Fruit fly (Drosophila melanogaster) whole organism, embryonic: ENCODE data around the gene HHEX.

Experiments used
- Ada2b ChIP-seq: fragments of 200-800 bp; sonication (Bioruptor generic); IDR thresholded peaks from 2 replicates; pipeline ENCODE4 v1.3.6; 2022; ENCODE audit warnings: missing biosample characterization, missing genetic modification characterization
- Adf1 ChIP-seq: fragments of 200-800 bp; sonication (Bioruptor generic); IDR thresholded peaks from 2 replicates; pipeline ENCODE4 v1.3.6; 2022; ENCODE audit warnings: missing biosample characterization, missing genetic modification characterization
- Awh ChIP-seq: fragments of 200-800 bp; sonication (Bioruptor generic); IDR thresholded peaks from 2 replicates; pipeline ENCODE4, ENCODE4 v1.3.6; 2022; ENCODE audit warnings: missing biosample characterization, missing genetic modification characterization
- CG11560 ChIP-seq: fragments of 200-800 bp; sonication (Bioruptor generic); IDR thresholded peaks from 3 replicates; pipeline ENCODE4 v1.3.6; 2022; ENCODE audit warnings: missing biosample characterization, missing genetic modification characterization
- CG11723 ChIP-seq: fragments of 200-800 bp; sonication (Bioruptor generic); optimal IDR thresholded peaks from 2 replicates; lab custom pipeline; 2017; ENCODE audit warnings: missing biosample characterization, mild to moderate bottlenecking, missing genetic modification characterization
- CG12104 ChIP-seq: fragments of 200-800 bp; sonication (Bioruptor generic); optimal IDR thresholded peaks from 3 replicates; lab custom pipeline; 2016; ENCODE audit warnings: missing biosample characterization, missing genetic modification characterization
- CG18619 ChIP-seq: fragments of 200-800 bp; sonication (Bioruptor generic); optimal IDR thresholded peaks from 3 replicates; lab custom pipeline; 2017; ENCODE audit warnings: missing biosample characterization, mild to moderate bottlenecking, missing genetic modification characterization
- CG18764 ChIP-seq: fragments of 200-800 bp; sonication (Bioruptor generic); optimal IDR thresholded peaks from 3 replicates; lab custom pipeline; 2016; ENCODE audit warnings: missing biosample characterization, missing genetic modification characterization
- CG30403 ChIP-seq: fragments of 200-800 bp; sonication (Bioruptor generic); optimal IDR thresholded peaks from 3 replicates; lab custom pipeline; 2016; ENCODE audit warnings: missing biosample characterization, missing genetic modification characterization
- CG34376 ChIP-seq: fragments of 200-800 bp; sonication (Bioruptor generic); optimal IDR thresholded peaks from 2 replicates; lab custom pipeline; 2018; ENCODE audit warnings: missing biosample characterization, mild to moderate bottlenecking, missing genetic modification characterization
- CG5953 ChIP-seq: fragments of 200-800 bp; sonication (Bioruptor generic); IDR thresholded peaks from 2 replicates; pipeline ENCODE4 v1.3.6; 2022; ENCODE audit warnings: missing biosample characterization, missing genetic modification characterization
- CG6254 ChIP-seq: fragments of 200-800 bp; sonication (Bioruptor generic); optimal IDR thresholded peaks from 3 replicates; lab custom pipeline; 2017; ENCODE audit warnings: mild to moderate bottlenecking, missing biosample characterization, missing genetic modification reagents, missing genetic modification characterization
- CG6654 ChIP-seq: fragments of 200-800 bp; sonication (Bioruptor generic); optimal IDR thresholded peaks from 2 replicates; lab custom pipeline; 2017; ENCODE audit warnings: missing biosample characterization, mild to moderate bottlenecking, missing genetic modification characterization
- CG8359 ChIP-seq: fragments of 200-800 bp; sonication (Bioruptor generic); optimal IDR thresholded peaks from 2 replicates; lab custom pipeline; 2017; ENCODE audit warnings: missing biosample characterization, mild to moderate bottlenecking, missing genetic modification characterization, borderline replicate concordance
- CG9609 ChIP-seq: fragments of 200-800 bp; sonication (Bioruptor generic); optimal IDR thresholded peaks from 3 replicates; lab custom pipeline; 2016; ENCODE audit warnings: missing biosample characterization, missing genetic modification characterization
- CG9727 ChIP-seq: fragments of 200-800 bp; sonication (Bioruptor generic); optimal IDR thresholded peaks from 3 replicates; lab custom pipeline; 2017; ENCODE audit warnings: missing biosample characterization, mild to moderate bottlenecking, missing genetic modification characterization
- CG9876 ChIP-seq: fragments of 200-800 bp; sonication (Bioruptor generic); optimal IDR thresholded peaks from 2 replicates; lab custom pipeline; 2016; ENCODE audit warnings: missing biosample characterization, missing genetic modification characterization
- Ets65A ChIP-seq: fragments of 200-800 bp; sonication (Bioruptor generic); peaks from one replicate; lab custom pipeline; 2016; ENCODE audit warnings: missing biosample characterization, missing genetic modification characterization
- Ets97D ChIP-seq: fragments of 200-800 bp; sonication (Bioruptor generic); optimal IDR thresholded peaks from 3 replicates; lab custom pipeline; 2016; ENCODE audit warnings: missing biosample characterization, missing genetic modification characterization
- H2.0 ChIP-seq: fragments of 200-800 bp; sonication (Bioruptor generic); IDR thresholded peaks from 2 replicates; pipeline ENCODE4 v1.3.6; 2022; ENCODE audit warnings: missing biosample characterization, missing genetic modification characterization
- HHEX ChIP-seq: fragments of 200-800 bp; sonication (Bioruptor generic); optimal IDR thresholded peaks from 3 replicates; lab custom pipeline; 2017; ENCODE audit warnings: missing biosample characterization, mild to moderate bottlenecking, missing genetic modification characterization, missing genetic modification reagents
- Hmr ChIP-seq: fragments of 200-800 bp; sonication (Bioruptor generic); optimal IDR thresholded peaks from 3 replicates; lab custom pipeline; 2017; ENCODE audit warnings: mild to moderate bottlenecking, missing biosample characterization, missing genetic modification reagents, missing genetic modification characterization
- Mes4 ChIP-seq: fragments of 200-800 bp; sonication (Bioruptor generic); optimal IDR thresholded peaks from 2 replicates; lab custom pipeline; 2016; ENCODE audit warnings: missing biosample characterization, missing genetic modification characterization
- NC2α ChIP-seq: fragments of 200-800 bp; sonication (Bioruptor generic); optimal IDR thresholded peaks from 2 replicates; lab custom pipeline; 2016; ENCODE audit warnings: missing biosample characterization, missing genetic modification characterization
- NK7.1 ChIP-seq: fragments of 200-800 bp; sonication (Bioruptor generic); optimal IDR thresholded peaks from 3 replicates; lab custom pipeline; 2016; ENCODE audit warnings: missing biosample characterization, missing genetic modification characterization
- PHDP ChIP-seq: fragments of 200-800 bp; sonication (Bioruptor generic); optimal IDR thresholded peaks from 3 replicates; lab custom pipeline; 2018; ENCODE audit warnings: missing biosample characterization, mild to moderate bottlenecking, missing genetic modification characterization, moderate library complexity
- Pdp1 ChIP-seq, 2 experiments: fragments of 200-800 bp; sonication (Bioruptor generic); optimal IDR thresholded peaks; 3 replicates each; lab custom pipeline; 2016; ENCODE audit warnings: missing biosample characterization in 2 of 2, missing genetic modification characterization in 2 of 2, mild to moderate bottlenecking in 1 of 2, moderate library complexity in 1 of 2
- Poxn ChIP-seq: fragments of 200-800 bp; sonication (Bioruptor generic); IDR thresholded peaks from 2 replicates; pipeline ENCODE4 v1.3.6; 2022; ENCODE audit warnings: missing biosample characterization, missing genetic modification characterization
- Six4 ChIP-seq: fragments of 200-800 bp; sonication (Bioruptor generic); optimal IDR thresholded peaks from 2 replicates; lab custom pipeline; 2016; ENCODE audit warnings: missing biosample characterization, missing genetic modification characterization
- Spps ChIP-seq: fragments of 200-800 bp; sonication (Bioruptor generic); optimal IDR thresholded peaks from 2 replicates; lab custom pipeline; 2018; ENCODE audit warnings: missing biosample characterization, mild to moderate bottlenecking, missing genetic modification characterization
- Sry-β ChIP-seq: fragments of 200-800 bp; sonication (Bioruptor generic); optimal IDR thresholded peaks from 2 replicates; lab custom pipeline; 2018; ENCODE audit warnings: missing biosample characterization, mild to moderate bottlenecking, missing genetic modification characterization, moderate library complexity
- Taf1 ChIP-seq: fragments of 200-800 bp; sonication (Bioruptor generic); IDR thresholded peaks from 2 replicates; pipeline ENCODE4 v1.3.6; 2022; ENCODE audit warnings: missing biosample characterization, missing genetic modification characterization
- az2 ChIP-seq: fragments of 200-800 bp; sonication (Bioruptor generic); optimal IDR thresholded peaks from 3 replicates; lab custom pipeline; 2016; ENCODE audit warnings: missing biosample characterization, missing genetic modification characterization
- crol ChIP-seq: fragments of 200-800 bp; sonication (Bioruptor generic); IDR thresholded peaks from 2 replicates; pipeline ENCODE4 v1.3.6; 2022; ENCODE audit warnings: missing biosample characterization, missing genetic modification characterization
- ewg ChIP-seq: fragments of 200-800 bp; sonication (Bioruptor generic); optimal IDR thresholded peaks from 3 replicates; lab custom pipeline; 2017; ENCODE audit warnings: mild to moderate bottlenecking, missing biosample characterization, missing genetic modification reagents, missing genetic modification characterization
- gt ChIP-seq: fragments of 200-800 bp; sonication (Bioruptor generic); IDR thresholded peaks from 2 replicates; pipeline ENCODE4 v1.3.6; 2022; ENCODE audit warnings: missing biosample characterization, missing genetic modification characterization
- jigr1 ChIP-seq: fragments of 200-800 bp; sonication (Bioruptor generic); IDR thresholded peaks from 3 replicates; pipeline ENCODE4 v1.3.6; 2022; ENCODE audit warnings: missing biosample characterization, missing genetic modification characterization
- ken ChIP-seq: fragments of 200-800 bp; sonication (Bioruptor generic); IDR thresholded peaks from 3 replicates; pipeline ENCODE4 v1.3.6; 2022; ENCODE audit warnings: missing biosample characterization, missing genetic modification characterization
- pan ChIP-seq, 4 experiments: fragments of >200 bp in 3 of 4; fragments of 200-800 bp in 1 of 4; sonication (Bioruptor generic) in 1 of 4; optimal IDR thresholded peaks in 3 of 4; IDR thresholded peaks in 1 of 4; 2 replicates each; pipeline versions ENCODE4 v1.3.6 to Lab custom; 2017 to 2022; ENCODE audit warnings: missing biosample characterization in 2 of 4, missing genetic modification characterization in 2 of 4, mixed read lengths in 1 of 4
- prd ChIP-seq, 3 experiments: fragments of >200 bp in 2 of 3; fragments of 200-800 bp in 1 of 3; sonication (Bioruptor generic) in 1 of 3; optimal IDR thresholded peaks in 2 of 3; IDR thresholded peaks in 1 of 3; 2 replicates in 2 of 3; 3 replicates in 1 of 3; pipeline versions ENCODE4 v1.3.6 to Lab custom; 2017 to 2022; ENCODE audit warnings: missing biosample characterization in 1 of 3, missing genetic modification characterization in 1 of 3
- psq ChIP-seq: fragments of 200-800 bp; sonication (Bioruptor generic); optimal IDR thresholded peaks from 2 replicates; lab custom pipeline; 2017; ENCODE audit warnings: missing biosample characterization, missing genetic modification characterization
- repo ChIP-seq: fragments of 200-800 bp; sonication (Bioruptor generic); optimal IDR thresholded peaks from 2 replicates; lab custom pipeline; 2016; ENCODE audit warnings: missing biosample characterization, missing genetic modification characterization
- sd ChIP-seq: fragments of 200-800 bp; sonication (Bioruptor generic); optimal IDR thresholded peaks from 3 replicates; lab custom pipeline; 2018; ENCODE audit warnings: missing biosample characterization, mild to moderate bottlenecking, missing genetic modification characterization, moderate library complexity
- sisA ChIP-seq: fragments of 200-800 bp; sonication (Bioruptor generic); IDR thresholded peaks from 2 replicates; pipeline ENCODE4 v1.3.6; 2022; ENCODE audit warnings: missing biosample characterization, missing genetic modification characterization
- so ChIP-seq: fragments of 200-800 bp; sonication (Bioruptor generic); IDR thresholded peaks from 3 replicates; pipeline ENCODE4 v1.3.6; 2022; ENCODE audit warnings: missing biosample characterization, missing genetic modification characterization
- twi ChIP-seq: fragments of 200-800 bp; optimal IDR thresholded peaks from 2 replicates; lab custom pipeline; 2019; ENCODE audit warnings: missing biosample characterization, mild to moderate bottlenecking, missing genetic modification characterization, moderate library complexity
- vfl ChIP-seq: fragments of 200-800 bp; sonication (Bioruptor generic); optimal IDR thresholded peaks from 2 replicates; lab custom pipeline; 2016; ENCODE audit warnings: missing biosample characterization, missing genetic modification characterization
- zen2 ChIP-seq: fragments of 200-800 bp; sonication (Bioruptor generic); IDR thresholded peaks from 3 replicates; pipeline ENCODE4 v1.3.6; 2022; ENCODE audit warnings: missing biosample characterization, missing genetic modification characterization; ENCODE audit not compliant: partially characterized antibody

HHEX gene

DNA sequence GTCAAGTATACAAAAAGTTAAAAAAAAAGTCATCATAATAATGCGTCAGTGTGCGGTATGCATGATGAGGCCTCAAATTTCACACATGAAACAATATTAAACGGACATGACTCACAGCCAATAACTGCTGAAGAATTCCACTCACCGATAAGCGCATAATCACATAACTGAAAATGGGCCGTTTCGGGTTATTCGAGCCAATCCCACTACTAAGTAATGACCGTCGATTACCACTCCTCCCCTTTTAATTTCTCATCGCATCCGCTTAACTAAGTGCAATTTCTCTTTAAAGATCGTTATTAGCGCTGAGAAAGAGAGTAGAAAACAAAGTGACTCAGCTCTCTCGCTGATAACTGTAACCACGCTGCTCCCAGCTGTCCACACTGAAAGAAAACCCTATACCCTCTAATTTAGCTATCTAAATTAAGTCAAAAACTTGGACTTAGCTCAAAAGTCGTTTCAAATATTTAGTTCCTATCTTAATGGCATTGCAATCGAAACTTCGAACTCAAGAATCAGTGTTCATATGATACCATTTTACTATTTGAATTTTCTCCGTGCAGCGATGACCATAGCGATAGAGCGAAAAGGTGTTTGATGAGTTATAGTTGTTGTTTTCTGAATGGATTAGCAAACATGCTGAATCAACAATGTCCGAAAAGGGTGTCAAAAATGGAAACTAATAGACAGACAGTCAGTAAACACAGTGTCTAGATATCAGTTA is 32.2 kb upstream of the HHEX start (continued):
- peak; percentile 90 for TF ChIP-seq Ada2b (GFP tag; lab: Robert Waterston, UW)
- TF ChIP-seq sd (tag; lab: Kevin White, UChicago), result peak; percentile 81
- no peak for TF ChIP-seq crol
- TF ChIP-seq CG5953 (GFP tag; lab: Robert Waterston, UW), result peak; percentile 87
- no peak for TF ChIP-seq prd (optimal IDR thresholded peaks at IDR 0.05; lab: Kevin White, UChicago)
- peak; percentile 90 for TF ChIP-seq prd (GFP tag; IDR thresholded peaks at IDR 0.05; lab: Robert Waterston, UW)
- peak; percentile 82 for TF ChIP-seq ken (GFP tag; lab: Robert Waterston, UW)
- peak; percentile 87 for TF ChIP-seq repo (GFP tag; lab: Kevin White, UChicago)
- TF ChIP-seq jigr1, result peak; percentile 46; the same call in 1 of the 3 replicates
- peak; percentile 81 for TF ChIP-seq CG9727 (GFP tag; lab: Kevin White, UChicago)
- TF ChIP-seq Sry-β, result peak; percentile 50
- TF ChIP-seq CG8359 (GFP tag; lab: Kevin White, UChicago), result peak; percentile 57
- no peak; the same call in 1 of the 2 replicates for TF ChIP-seq Adf1 (GFP tag; lab: Robert Waterston, UW)
- peak; percentile 45 for TF ChIP-seq twi (tag; lab: Kevin White, UChicago)
- TF ChIP-seq CG18619 (GFP tag; lab: Kevin White, UChicago), result peak; percentile 88
- TF ChIP-seq CG6654 (GFP tag; lab: Kevin White, UChicago), result peak; percentile 63
- TF ChIP-seq HHEX, result peak; percentile 59
- no peak for TF ChIP-seq pan (optimal IDR thresholded peaks at IDR 0.05; lab: Kevin White, UChicago)
- peak in 1 of 2 experiments; percentile 91 for TF ChIP-seq pan (GFP tag; optimal IDR thresholded peaks at IDR 0.05 in 1 of 2, IDR thresholded peaks at IDR 0.05 in 1 of 2)
- peak; percentile 61 for TF ChIP-seq psq (GFP tag; lab: Kevin White, UChicago)
- TF ChIP-seq CG9609 (GFP tag; lab: Kevin White, UChicago), result peak; percentile 87
- TF ChIP-seq Taf1 (GFP tag; lab: Robert Waterston, UW), result peak; percentile 52
- TF ChIP-seq gt, result peak; percentile 44; the same call in 1 of the 2 replicates
- TF ChIP-seq Ets97D (GFP tag; lab: Kevin White, UChicago), result peak; percentile 68
- TF ChIP-seq CG11560, result peak; percentile 53; the same call in 1 of the 3 replicates
- peak; percentile 60 for TF ChIP-seq CG12104 (GFP tag; lab: Kevin White, UChicago)
- peak; percentile 87 for TF ChIP-seq CG30403 (GFP tag; lab: Kevin White, UChicago)
- peak; percentile 82 for TF ChIP-seq Spps (tag; lab: Kevin White, UChicago)
- TF ChIP-seq ewg (GFP tag; lab: Kevin White, UChicago), result peak; percentile 79
- peak; percentile 90 for TF ChIP-seq Hmr
- TF ChIP-seq CG9876, result peak; percentile 82
- TF ChIP-seq zen2 (GFP tag; lab: Robert Waterston, UW), result no peak
- TF ChIP-seq Ets65A (GFP tag; lab: Kevin White, UChicago), result peak; percentile 98
- no peak for TF ChIP-seq CG34376 (GFP tag; lab: Kevin White, UChicago)
- TF ChIP-seq Pdp1 (GFP tag; optimal IDR thresholded peaks at IDR 0.05; lab: Kevin White, UChicago), result peak; percentile 87
- TF ChIP-seq PHDP (tag; lab: Kevin White, UChicago), result peak; percentile 93
- TF ChIP-seq Poxn (GFP tag; lab: Robert Waterston, UW), result no peak
- peak; percentile 89 for TF ChIP-seq Awh (GFP tag; lab: Robert Waterston, UW)
- peak; percentile 78 for TF ChIP-seq vfl (GFP tag; lab: Kevin White, UChicago)
- peak; percentile 66 for TF ChIP-seq CG6254 (GFP tag; lab: Kevin White, UChicago)
- peak; percentile 73 for TF ChIP-seq NC2α (GFP tag; lab: Kevin White, UChicago)
- peak; percentile 73 for TF ChIP-seq CG18764 (GFP tag; lab: Kevin White, UChicago)
- TF ChIP-seq NK7.1 (GFP tag; lab: Kevin White, UChicago), result peak; percentile 88
- peak; percentile 63 for TF ChIP-seq Six4 (GFP tag; lab: Kevin White, UChicago)
- TF ChIP-seq az2 (GFP tag; lab: Kevin White, UChicago), result peak; percentile 82
- TF ChIP-seq Mes4 (GFP tag; lab: Kevin White, UChicago), result peak; percentile 85
- TF ChIP-seq CG11723 (GFP tag; lab: Kevin White, UChicago), result peak; percentile 81
- peak; percentile 83 for TF ChIP-seq H2.0 (GFP tag; lab: Robert Waterston, UW)
- TF ChIP-seq so (GFP tag; lab: Robert Waterston, UW), result peak; percentile 83
- TF ChIP-seq sisA (GFP tag; lab: Robert Waterston, UW), result peak; percentile 80
